Worm (Caenorhabditis elegans) whole organism, mixed stage, embryonic: ENCODE data around the gene fbxb-85.

Experiments used
- bed-3 ChIP-seq: fragments of 200-800 bp; sonication (Bioruptor generic); optimal IDR thresholded peaks from 3 replicates; lab custom pipeline; 2018; ENCODE audit warnings: mild to moderate bottlenecking, missing genetic modification characterization, moderate library complexity, missing compliant biosample characterization
- ceh-39 ChIP-seq: fragments of 150-350 bp; optimal IDR thresholded peaks from 2 replicates; lab custom pipeline; 2014; ENCODE audit warnings: missing biosample characterization, missing genetic modification characterization
- elt-1 ChIP-seq: sonication (generic microtip); optimal IDR thresholded peaks from 2 replicates; lab custom pipeline; 2017; ENCODE audit warnings: missing genetic modification characterization, mild to moderate bottlenecking, missing compliant biosample characterization, antibody characterized with exemption, moderate library complexity, borderline replicate concordance; ENCODE audit not compliant: insufficient read depth
- elt-3 ChIP-seq: fragments of 150-350 bp; optimal IDR thresholded peaks from 2 replicates; lab custom pipeline; 2014; ENCODE audit warnings: missing biosample characterization, missing genetic modification characterization
- lin-13 ChIP-seq: fragments of 150-350 bp; optimal IDR thresholded peaks from 2 replicates; lab custom pipeline; 2014; ENCODE audit warnings: missing biosample characterization, missing genetic modification characterization
- nhr-2 ChIP-seq: fragments of 150-350 bp; optimal IDR thresholded peaks from 2 replicates; lab custom pipeline; 2014; ENCODE audit warnings: missing biosample characterization, missing genetic modification characterization
- nhr-237 ChIP-seq: fragments of 150-350 bp; optimal IDR thresholded peaks from 2 replicates; lab custom pipeline; 2014; ENCODE audit warnings: missing biosample characterization, missing genetic modification characterization
- nhr-28 ChIP-seq: fragments of 150-350 bp; optimal IDR thresholded peaks from 2 replicates; lab custom pipeline; 2014; ENCODE audit warnings: missing biosample characterization, missing genetic modification characterization
- pha-4 ChIP-seq: fragments of 150-350 bp; optimal IDR thresholded peaks from 2 replicates; lab custom pipeline; 2018; ENCODE audit warnings: missing biosample characterization, missing genetic modification reagents, missing genetic modification characterization
- snpc-4 ChIP-seq: fragments of 150-350 bp; optimal IDR thresholded peaks from 2 replicates; lab custom pipeline; 2014; ENCODE audit warnings: missing biosample characterization, missing genetic modification characterization
- unc-39 ChIP-seq: fragments of 150-350 bp; optimal IDR thresholded peaks from 2 replicates; lab custom pipeline; 2014; ENCODE audit warnings: missing biosample characterization, missing genetic modification characterization
- unc-62 ChIP-seq: fragments of 150-350 bp; optimal IDR thresholded peaks from 2 replicates; lab custom pipeline; 2014; ENCODE audit warnings: missing biosample characterization, missing genetic modification reagents, missing genetic modification characterization
- ztf-11 ChIP-seq: fragments of 150-350 bp; optimal IDR thresholded peaks from 2 replicates; lab custom pipeline; 2014; ENCODE audit warnings: missing biosample characterization, missing genetic modification characterization

DNA sequence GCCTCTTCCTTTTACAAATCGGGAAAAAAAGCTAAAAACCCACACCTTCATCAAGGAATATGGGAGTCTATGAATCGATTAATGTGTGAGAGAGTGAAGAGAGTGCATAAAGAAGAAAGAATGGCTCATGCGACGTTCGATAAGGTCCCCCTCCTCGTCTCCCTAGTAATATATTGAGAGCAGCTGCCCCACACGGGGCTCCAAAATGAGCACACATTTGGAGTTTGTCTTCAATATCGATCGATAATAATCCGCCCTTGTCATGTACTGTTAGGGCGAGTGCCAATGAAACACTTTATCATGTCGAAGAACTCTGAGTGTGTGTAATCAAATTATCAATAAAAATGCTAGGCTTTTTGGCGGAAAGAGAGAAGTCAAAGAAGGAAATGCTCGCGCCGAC lies 29.5 kb downstream of the fbxb-85 start:
- TF ChIP-seq pha-4 = no peak
- TF ChIP-seq snpc-4 = no peak
- TF ChIP-seq elt-3 (tag; lab: Kevin White, UChicago) = no peak
- no peak for TF ChIP-seq ztf-11 (tag; lab: Kevin White, UChicago)
- TF ChIP-seq unc-62 (GFP tag; lab: Kevin White, UChicago) = no peak
- TF ChIP-seq lin-13 (tag; lab: Kevin White, UChicago) = no peak
- no peak for TF ChIP-seq nhr-237 (tag; lab: Kevin White, UChicago)
- TF ChIP-seq nhr-28 (tag; lab: Kevin White, UChicago) = no peak
- no peak for TF ChIP-seq elt-1 (tag; lab: Kevin White, UChicago)
- no peak for TF ChIP-seq bed-3
- no peak for TF ChIP-seq nhr-2
- TF ChIP-seq unc-39 (tag; lab: Kevin White, UChicago) = no peak
- TF ChIP-seq ceh-39 (tag; lab: Kevin White, UChicago) = no peak
